Worm (Caenorhabditis elegans) whole organism, L4 larva: ENCODE data around the gene F09E5.16.

Source experiments
- F37D6.2 ChIP-seq: sonication (generic microtip); optimal IDR thresholded peaks from 2 replicates; lab custom pipeline; 2016; ENCODE audit warnings: mild to moderate bottlenecking, missing genetic modification characterization, missing compliant biosample characterization
- F44E2.7 ChIP-seq: fragments of 200-800 bp; sonication (Bioruptor generic); IDR thresholded peaks from 2 replicates; pipeline ENCODE4 v2.1.2; 2022; ENCODE audit warnings: missing genetic modification characterization, missing compliant biosample characterization
- F49E8.2 ChIP-seq: sonication (generic microtip); optimal IDR thresholded peaks from 2 replicates; lab custom pipeline; 2016; ENCODE audit warnings: missing compliant biosample characterization, mild to moderate bottlenecking, missing genetic modification characterization, borderline replicate concordance
- Y105C5A.15 ChIP-seq: fragments of 200-800 bp; sonication (Bioruptor generic); IDR thresholded peaks from 2 replicates; pipeline ENCODE4 v1.3.6; 2022; ENCODE audit warnings: missing genetic modification characterization, missing compliant biosample characterization
- Y48G9A.11 ChIP-seq: fragments of 200-800 bp; sonication (Bioruptor generic); IDR thresholded peaks from 2 replicates; pipeline ENCODE4 v1.3.6; 2022; ENCODE audit warnings: missing genetic modification reagents, missing genetic modification characterization, missing compliant biosample characterization
- Y5F2A.4 ChIP-seq: fragments of 200-800 bp; sonication (Bioruptor generic); optimal IDR thresholded peaks from 2 replicates; lab custom pipeline; 2018; ENCODE audit warnings: mild to moderate bottlenecking, missing genetic modification characterization, missing compliant biosample characterization
- Y75B8A.6 ChIP-seq: fragments of 200-800 bp; sonication (Bioruptor generic); IDR thresholded peaks from 2 replicates; pipeline ENCODE4 v1.3.6; 2022; ENCODE audit warnings: missing genetic modification reagents, missing genetic modification characterization, missing compliant biosample characterization
- ZK546.5 ChIP-seq, 2 experiments: sonication (generic microtip); optimal IDR thresholded peaks; 2 replicates each; lab custom pipeline; 2017; ENCODE audit warnings: missing biosample characterization in 2 of 2, missing genetic modification characterization in 2 of 2
- aha-1 ChIP-seq: fragments of 150-350 bp; peaks from one replicate; lab custom pipeline; 2014; ENCODE audit warnings: missing biosample characterization, missing genetic modification characterization
- arid-1 ChIP-seq: fragments of 200-800 bp; sonication (Bioruptor generic); conservative IDR thresholded peaks from 2 replicates; pipeline ENCODE4 v1.3.6; 2022; ENCODE audit warnings: missing genetic modification reagents, missing genetic modification characterization, missing compliant biosample characterization
- ceh-20 ChIP-seq: fragments of 200-800 bp; sonication (Bioruptor generic); IDR thresholded peaks from 2 replicates; pipeline ENCODE4 v1.3.6; 2022; ENCODE audit warnings: missing genetic modification reagents, missing genetic modification characterization, missing compliant biosample characterization
- ceh-82 ChIP-seq: sonication (generic microtip); optimal IDR thresholded peaks from 2 replicates; lab custom pipeline; 2017; ENCODE audit warnings: missing biosample characterization, missing genetic modification characterization
- ces-1 ChIP-seq: fragments of 150-350 bp; sonication (generic microtip); optimal IDR thresholded peaks from 4 replicates; lab custom pipeline; 2014; ENCODE audit warnings: missing biosample characterization, missing genetic modification reagents, missing genetic modification characterization
- cey-2 ChIP-seq: sonication (generic microtip); optimal IDR thresholded peaks from 3 replicates; lab custom pipeline; 2017; ENCODE audit warnings: missing genetic modification characterization, mild to moderate bottlenecking, missing compliant biosample characterization, antibody characterized with exemption, borderline replicate concordance; ENCODE audit not compliant: insufficient read depth
- daf-16 ChIP-seq, 3 experiments: sonication (generic microtip); optimal IDR thresholded peaks; 2 replicates each; lab custom pipeline; 2016 to 2017; ENCODE audit warnings: missing genetic modification characterization in 3 of 3, missing genetic modification reagents in 3 of 3, mild to moderate bottlenecking in 2 of 3, missing compliant biosample characterization in 2 of 3, missing biosample characterization in 1 of 3, moderate library complexity in 1 of 3
- daf-8 ChIP-seq: fragments of 200-800 bp; sonication (Bioruptor generic); IDR thresholded peaks from 2 replicates; pipeline ENCODE4 v1.3.6; 2022; ENCODE audit warnings: missing genetic modification characterization, missing compliant biosample characterization
- dmd-6 ChIP-seq: fragments of 200-800 bp; sonication (Bioruptor generic); IDR thresholded peaks from 2 replicates; pipeline ENCODE4 v1.3.6; 2022; ENCODE audit warnings: missing genetic modification reagents, missing genetic modification characterization, missing compliant biosample characterization
- dmd-8 ChIP-seq: fragments of 200-800 bp; sonication (Bioruptor generic); IDR thresholded peaks from 2 replicates; pipeline ENCODE4 v1.3.6; 2022; ENCODE audit warnings: missing genetic modification characterization, missing compliant biosample characterization
- egl-27 ChIP-seq: sonication (generic microtip); optimal IDR thresholded peaks from 3 replicates; lab custom pipeline; 2017; ENCODE audit warnings: missing biosample characterization, missing genetic modification reagents, missing genetic modification characterization
- egl-43 ChIP-seq: fragments of 200-800 bp; sonication (Bioruptor generic); IDR thresholded peaks from 2 replicates; pipeline ENCODE4 v1.3.6; 2022; ENCODE audit warnings: missing genetic modification reagents, missing genetic modification characterization, missing compliant biosample characterization
- fkh-10 ChIP-seq: fragments of 150-350 bp; optimal IDR thresholded peaks from 2 replicates; lab custom pipeline; 2014; ENCODE audit warnings: missing biosample characterization, missing genetic modification reagents, missing genetic modification characterization
- hif-1 ChIP-seq, 2 experiments: sonication (generic microtip); optimal IDR thresholded peaks; 2 replicates each; lab custom pipeline; 2016 to 2017; ENCODE audit warnings: missing compliant biosample characterization in 2 of 2, missing genetic modification characterization in 2 of 2, missing genetic modification reagents in 2 of 2, missing genotype in 2 of 2, mild to moderate bottlenecking in 1 of 2
- hlh-30 ChIP-seq: sonication (generic microtip); optimal IDR thresholded peaks from 2 replicates; lab custom pipeline; 2017; ENCODE audit warnings: antibody characterized with exemption, mild to moderate bottlenecking, missing genetic modification characterization, missing compliant biosample characterization; ENCODE audit not compliant: insufficient read depth
- hmg-1.1 ChIP-seq: fragments of 200-800 bp; sonication (Bioruptor generic); IDR thresholded peaks from 2 replicates; pipeline ENCODE4 v1.3.6; 2022; ENCODE audit warnings: missing genetic modification reagents, missing genetic modification characterization, missing compliant biosample characterization
- lim-7 ChIP-seq: fragments of 200-800 bp; sonication (Bioruptor generic); IDR thresholded peaks from 2 replicates; pipeline ENCODE4 v1.3.6; 2022; ENCODE audit warnings: missing genetic modification characterization, missing compliant biosample characterization
- lin-13 ChIP-seq: fragments of 150-350 bp; optimal IDR thresholded peaks from 2 replicates; lab custom pipeline; 2014; ENCODE audit warnings: missing biosample characterization, missing genetic modification reagents, missing genetic modification characterization
- lin-15B ChIP-seq: fragments of 150-350 bp; sonication (generic microtip); optimal IDR thresholded peaks from 3 replicates; lab custom pipeline; 2014; ENCODE audit warnings: missing biosample characterization, missing genetic modification characterization
- lin-38 ChIP-seq: fragments of 200-800 bp; sonication (Bioruptor generic); IDR thresholded peaks from 2 replicates; pipeline ENCODE4 v1.3.6; 2022; ENCODE audit warnings: missing genetic modification reagents, missing genetic modification characterization, missing compliant biosample characterization
- madf-9 ChIP-seq: fragments of 200-800 bp; sonication (Bioruptor generic); conservative IDR thresholded peaks from 2 replicates; pipeline ENCODE4 v1.3.6; 2022; ENCODE audit warnings: missing genetic modification reagents, missing genetic modification characterization, missing compliant biosample characterization
- mdl-1 ChIP-seq, 2 experiments: fragments of 150-350 bp in 1 of 2; sonication (generic microtip) in 1 of 2; optimal IDR thresholded peaks; 2 replicates each; lab custom pipeline; 2014 to 2017; ENCODE audit warnings: missing biosample characterization in 2 of 2, missing genetic modification characterization in 2 of 2
- mep-1 ChIP-seq: fragments of 150-350 bp; sonication (generic microtip); optimal IDR thresholded peaks from 3 replicates; lab custom pipeline; 2014; ENCODE audit warnings: missing biosample characterization, missing genetic modification characterization
- mes-2 ChIP-seq: sonication (generic microtip); optimal IDR thresholded peaks from 2 replicates; lab custom pipeline; 2016; ENCODE audit warnings: missing genotype, mild to moderate bottlenecking, missing genetic modification characterization, missing compliant biosample characterization; ENCODE audit not compliant: poor library complexity, severe bottlenecking
- mxl-3 ChIP-seq: fragments of 200-800 bp; sonication (Bioruptor generic); optimal IDR thresholded peaks from 2 replicates; lab custom pipeline; 2018; ENCODE audit warnings: mild to moderate bottlenecking, missing genetic modification characterization, missing compliant biosample characterization
- nhr-10 ChIP-seq: fragments of 150-350 bp; optimal IDR thresholded peaks from 2 replicates; lab custom pipeline; 2014; ENCODE audit warnings: missing biosample characterization, missing genetic modification characterization
- nhr-102 ChIP-seq: sonication (generic microtip); optimal IDR thresholded peaks from 2 replicates; lab custom pipeline; 2016; ENCODE audit warnings: mild to moderate bottlenecking, missing genetic modification characterization, moderate library complexity, missing compliant biosample characterization
- nhr-237 ChIP-seq: sonication (generic microtip); optimal IDR thresholded peaks from 2 replicates; lab custom pipeline; 2017; ENCODE audit warnings: missing biosample characterization, missing genetic modification characterization
- nhr-42 ChIP-seq: fragments of 200-800 bp; sonication (Bioruptor generic); IDR thresholded peaks from 2 replicates; pipeline ENCODE4 v1.3.6; 2022; ENCODE audit warnings: missing genetic modification characterization, missing compliant biosample characterization
- php-3 ChIP-seq: fragments of 200-800 bp; sonication (Bioruptor generic); IDR thresholded peaks from 2 replicates; pipeline ENCODE4 v1.3.6; 2022; ENCODE audit warnings: missing genetic modification reagents, missing genetic modification characterization, missing compliant biosample characterization
- pqm-1 ChIP-seq: sonication (generic microtip); optimal IDR thresholded peaks from 2 replicates; lab custom pipeline; 2017; ENCODE audit warnings: missing biosample characterization, missing genetic modification characterization
- saeg-2 ChIP-seq: fragments of 200-800 bp; sonication (Bioruptor generic); IDR thresholded peaks from 2 replicates; pipeline ENCODE4 v1.3.6; 2022; ENCODE audit warnings: missing genetic modification reagents, missing genetic modification characterization, missing compliant biosample characterization
- set-16 ChIP-seq: fragments of 200-800 bp; sonication (Bioruptor generic); IDR thresholded peaks from 2 replicates; pipeline ENCODE4 v1.3.6; 2022; ENCODE audit warnings: missing genetic modification reagents, missing genetic modification characterization, missing compliant biosample characterization
- tra-1 ChIP-seq: fragments of 200-800 bp; sonication (Bioruptor generic); IDR thresholded peaks from 2 replicates; pipeline ENCODE4 v1.3.6; 2022; ENCODE audit warnings: missing genetic modification reagents, missing genetic modification characterization, missing compliant biosample characterization
- unc-39 ChIP-seq: sonication (generic microtip); optimal IDR thresholded peaks from 2 replicates; lab custom pipeline; 2017; ENCODE audit warnings: missing biosample characterization, missing genetic modification characterization
- unc-62 ChIP-seq, 3 experiments: fragments of 150-350 bp in 1 of 3; sonication (generic microtip); optimal IDR thresholded peaks in 2 of 3; peaks in 1 of 3; 1 replicate in 1 of 3; 2 replicates in 2 of 3; lab custom pipeline; 2014 to 2017; ENCODE audit warnings: missing biosample characterization in 3 of 3, missing genetic modification characterization in 3 of 3, missing genetic modification reagents in 3 of 3, missing genotype in 1 of 3
- ztf-11 ChIP-seq: fragments of 150-350 bp; optimal IDR thresholded peaks from 2 replicates; lab custom pipeline; 2014; ENCODE audit warnings: missing biosample characterization, missing genetic modification characterization
- ztf-7 ChIP-seq: fragments of 150-350 bp; optimal IDR thresholded peaks from 2 replicates; lab custom pipeline; 2014; ENCODE audit warnings: missing biosample characterization, missing genetic modification characterization

F09E5.16 gene

DNA sequence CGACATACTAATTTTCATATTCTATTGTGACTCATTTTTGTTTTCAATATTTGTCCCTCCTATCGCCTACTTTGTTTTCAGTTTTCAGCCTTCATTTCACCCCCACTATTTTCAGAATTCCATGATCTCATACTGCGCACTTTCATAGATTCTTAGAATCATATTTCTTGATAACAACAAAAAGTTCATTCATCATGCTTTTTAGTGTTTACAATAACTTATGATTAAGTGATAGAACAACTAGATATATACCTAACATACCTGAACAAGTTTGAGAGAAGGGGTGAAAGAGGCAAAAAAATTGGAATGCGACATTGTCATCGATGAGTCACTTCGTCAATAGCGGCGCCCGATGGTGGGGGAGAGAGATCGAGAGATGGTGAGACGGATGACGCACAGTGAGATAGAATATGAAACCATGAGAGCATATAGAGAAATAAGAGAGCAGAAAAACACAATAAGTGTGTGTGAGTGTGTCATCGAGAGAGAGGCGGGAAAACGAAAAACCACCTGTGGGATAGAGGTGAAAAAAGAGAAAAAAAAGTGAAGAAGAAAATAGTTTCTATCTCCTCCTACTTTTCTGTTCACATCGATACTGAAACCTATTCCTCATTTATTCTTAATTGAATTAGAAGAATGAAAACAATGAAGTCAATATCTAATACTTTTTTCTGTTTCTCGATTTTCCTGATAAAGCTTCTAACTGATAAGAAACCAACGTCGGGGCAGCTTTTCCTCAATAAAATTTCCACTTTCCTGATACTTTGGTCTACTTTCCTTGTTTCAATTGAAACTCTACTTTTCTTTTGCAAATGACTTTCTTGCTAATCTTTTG, 28.7 kb downstream of the F09E5.16 start (continued):
- TF ChIP-seq php-3 (GFP tag; lab: Robert Waterston, UW) (no peak), Y5F2A.4 (GFP tag; lab: Kevin White, UChicago) (no peak), madf-9 (GFP tag; lab: Robert Waterston, UW) (no peak), mes-2 (tag; lab: Kevin White, UChicago) (peak; percentile 82), Y105C5A.15 (GFP tag; lab: Robert Waterston, UW) (no peak), ztf-7 (tag; lab: Kevin White, UChicago) (peak; percentile 22), lin-15B (no peak), set-16 (no peak; the same call in 1 of the 2 replicates), daf-8 (GFP tag; lab: Robert Waterston, UW) (no peak), F37D6.2 (no peak), cey-2 (no peak), ceh-82 (tag; lab: Kevin White, UChicago) (no peak), tra-1 (peak; percentile 67; the same call in 1 of the 2 replicates), unc-62 (GFP tag; optimal IDR thresholded peaks at IDR 0.05 in 1 of 2; lab: Kevin White, UChicago) (peak in 1 of 2 experiments; percentile 92), unc-62 (tag; optimal IDR thresholded peaks at IDR 0.05; lab: Kevin White, UChicago) (no peak), ces-1 (GFP tag; lab: Kevin White, UChicago) (peak; percentile 29), nhr-42 (GFP tag; lab: Robert Waterston, UW) (no peak), saeg-2 (GFP tag; lab: Robert Waterston, UW) (no peak), nhr-237 (no peak), ztf-11 (no peak), nhr-102 (tag; lab: Kevin White, UChicago) (no peak), mep-1 (tag; lab: Kevin White, UChicago) (peak; percentile 89), pqm-1 (tag; lab: Kevin White, UChicago) (peak; percentile 38), ZK546.5 (tag; optimal IDR thresholded peaks at IDR 0.05; lab: Kevin White, UChicago) (no peak), mxl-3 (GFP tag; lab: Kevin White, UChicago) (peak; percentile 37), hmg-1.1 (peak; percentile 77), dmd-6 (GFP tag; lab: Robert Waterston, UW) (peak; percentile 56), lim-7 (GFP tag; lab: Robert Waterston, UW) (no peak), dmd-8 (no peak), Y48G9A.11 (GFP tag; lab: Robert Waterston, UW) (no peak)

DNA sequence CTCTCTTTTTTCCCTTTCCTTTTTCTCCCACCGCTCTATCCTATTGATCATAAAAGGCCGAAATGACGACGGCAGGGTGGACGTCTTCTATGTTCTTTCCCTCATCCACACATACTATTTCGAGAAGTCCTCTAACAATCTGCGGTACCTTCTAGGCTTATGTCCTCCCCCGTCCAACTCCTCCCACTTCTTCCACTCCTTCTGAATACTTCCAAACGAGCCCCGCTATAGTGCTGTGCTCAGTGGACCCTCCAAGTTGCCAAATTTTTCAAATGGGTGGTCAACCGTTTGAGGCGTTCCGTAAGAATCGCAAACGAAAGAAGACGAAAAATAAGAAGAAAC, 29.5 kb downstream of the F09E5.16 start:
- peak; percentile 65; the same call in 1 of the 2 replicates for TF ChIP-seq arid-1 (GFP tag; lab: Robert Waterston, UW)
- peak; percentile 29; the same call in 1 of the 2 replicates for TF ChIP-seq set-16
- no peak for TF ChIP-seq lin-13 (GFP tag; lab: Kevin White, UChicago)
- TF ChIP-seq ceh-20 (GFP tag; lab: Robert Waterston, UW), result peak; percentile 20; the same call in 1 of the 2 replicates
- peak; percentile 28 for TF ChIP-seq hlh-30 (tag; lab: Kevin White, UChicago)
- peak in 1 of 2 experiments; percentile 40 for TF ChIP-seq mdl-1 (tag; optimal IDR thresholded peaks at IDR 0.05; lab: Kevin White, UChicago)
- no peak for TF ChIP-seq ZK546.5 (tag; optimal IDR thresholded peaks at IDR 0.05; lab: Kevin White, UChicago)
- no peak for TF ChIP-seq unc-39 (tag; lab: Kevin White, UChicago)
- TF ChIP-seq lin-15B, result no peak
- no peak for TF ChIP-seq Y75B8A.6
- peak; percentile 99 for TF ChIP-seq aha-1 (tag; lab: Kevin White, UChicago)
- no peak for TF ChIP-seq daf-16 (GFP tag; optimal IDR thresholded peaks at IDR 0.05; lab: Kevin White, UChicago)
- no peak for TF ChIP-seq daf-16 (tag; optimal IDR thresholded peaks at IDR 0.05; lab: Kevin White, UChicago)
- peak; percentile 44; the same call in 1 of the 2 replicates for TF ChIP-seq lin-38
- peak in 1 of 2 experiments; percentile 69 for TF ChIP-seq hif-1 (tag; optimal IDR thresholded peaks at IDR 0.05; lab: Kevin White, UChicago)
- TF ChIP-seq F44E2.7 (GFP tag; lab: Robert Waterston, UW), result no peak
- peak; percentile 20; the same call in 1 of the 2 replicates for TF ChIP-seq dmd-6 (GFP tag; lab: Robert Waterston, UW)
- TF ChIP-seq fkh-10, result peak; percentile 74
- no peak for TF ChIP-seq ces-1 (GFP tag; lab: Kevin White, UChicago)
- TF ChIP-seq hmg-1.1, result peak; percentile 56; the same call in 1 of the 2 replicates
- peak; percentile 69 for TF ChIP-seq mep-1 (tag; lab: Kevin White, UChicago)
- TF ChIP-seq F49E8.2 (tag; lab: Kevin White, UChicago), result no peak
- TF ChIP-seq nhr-10 (tag; lab: Kevin White, UChicago), result no peak
- TF ChIP-seq egl-27 (tag; lab: Kevin White, UChicago), result no peak
- peak; percentile 67 for TF ChIP-seq egl-43 (GFP tag; lab: Robert Waterston, UW)
- TF ChIP-seq mes-2 (tag; lab: Kevin White, UChicago), result peak; percentile 27
